Fruit fly (Drosophila melanogaster) whole organism, embryonic: ENCODE measurements around the gene CG15347.

Experiments
- Bgb ChIP-seq: fragments of 200-800 bp; sonication (Bioruptor generic); IDR thresholded peaks from 2 replicates; pipeline ENCODE4 v1.3.6; 2022; ENCODE audit warnings: missing biosample characterization, missing genetic modification characterization; ENCODE audit not compliant: partially characterized antibody
- Bteb2 ChIP-seq: fragments of 200-800 bp; sonication (Bioruptor generic); optimal IDR thresholded peaks from 2 replicates; lab custom pipeline; 2016; ENCODE audit warnings: missing biosample characterization, missing genetic modification characterization
- C15 ChIP-seq: fragments of 200-800 bp; sonication (Bioruptor generic); IDR thresholded peaks from 3 replicates; pipeline ENCODE4 v1.3.6; 2022; ENCODE audit warnings: missing biosample characterization, missing genetic modification characterization
- CG13287 ChIP-seq: fragments of 200-800 bp; sonication (Bioruptor generic); IDR thresholded peaks from 2 replicates; pipeline ENCODE4 v1.3.6; 2022; ENCODE audit warnings: missing biosample characterization, missing genetic modification characterization; ENCODE audit not compliant: partially characterized antibody
- CG13624 ChIP-seq: fragments of 200-800 bp; sonication (Bioruptor generic); optimal IDR thresholded peaks from 2 replicates; lab custom pipeline; 2016; ENCODE audit warnings: missing biosample characterization, missing genetic modification characterization
- CG14860 ChIP-seq: fragments of 200-800 bp; sonication (Bioruptor generic); IDR thresholded peaks from 3 replicates; pipeline ENCODE4 v1.3.6; 2022; ENCODE audit warnings: missing biosample characterization, missing genetic modification characterization; ENCODE audit not compliant: partially characterized antibody
- CG16813 ChIP-seq: fragments of 200-800 bp; sonication (Bioruptor generic); IDR thresholded peaks from 3 replicates; pipeline ENCODE4 v1.3.6; 2022; ENCODE audit warnings: missing biosample characterization, missing genetic modification characterization; ENCODE audit not compliant: partially characterized antibody
- CG17568 ChIP-seq: fragments of 200-800 bp; sonication (Bioruptor generic); optimal IDR thresholded peaks from 2 replicates; lab custom pipeline; 2018; ENCODE audit warnings: missing biosample characterization, mild to moderate bottlenecking, missing genetic modification characterization, moderate library complexity
- CG2129 ChIP-seq: fragments of 200-800 bp; sonication (Bioruptor generic); IDR thresholded peaks from 2 replicates; pipeline ENCODE4 v1.3.6; 2022; ENCODE audit warnings: missing biosample characterization, missing genetic modification characterization; ENCODE audit not compliant: partially characterized antibody
- CG34224 ChIP-seq: fragments of 200-800 bp; sonication (Bioruptor generic); IDR thresholded peaks from 3 replicates; pipeline ENCODE4 v1.3.6; 2022; ENCODE audit warnings: missing biosample characterization, missing genetic modification characterization; ENCODE audit not compliant: partially characterized antibody
- CG42726 ChIP-seq: fragments of 200-800 bp; sonication (Bioruptor generic); IDR thresholded peaks from 2 replicates; pipeline ENCODE4 v1.3.6; 2022; ENCODE audit warnings: missing biosample characterization, missing genetic modification characterization; ENCODE audit not compliant: partially characterized antibody
- CG6791 ChIP-seq: fragments of 200-800 bp; sonication (Bioruptor generic); IDR thresholded peaks from 3 replicates; pipeline ENCODE4 v1.3.6; 2022; ENCODE audit warnings: missing biosample characterization, missing genetic modification characterization; ENCODE audit not compliant: partially characterized antibody
- CG7963 ChIP-seq: fragments of 200-800 bp; sonication (Bioruptor generic); IDR thresholded peaks from 3 replicates; pipeline ENCODE4 v1.3.6; 2022; ENCODE audit warnings: missing biosample characterization, missing genetic modification characterization; ENCODE audit not compliant: partially characterized antibody
- CG8388 ChIP-seq: fragments of 200-800 bp; sonication (Bioruptor generic); optimal IDR thresholded peaks from 2 replicates; lab custom pipeline; 2019; ENCODE audit warnings: missing biosample characterization, mild to moderate bottlenecking, missing genetic modification characterization, moderate library complexity
- Dip2 ChIP-seq: fragments of 200-800 bp; sonication (Bioruptor generic); IDR thresholded peaks from 2 replicates; pipeline ENCODE4 v1.3.6; 2022; ENCODE audit warnings: missing biosample characterization, missing genetic modification characterization
- Dll ChIP-seq: fragments of 200-800 bp; sonication (Bioruptor generic); IDR thresholded peaks from 4 replicates; pipeline ENCODE4 v1.3.6; 2022; ENCODE audit warnings: missing biosample characterization, missing genetic modification characterization; ENCODE audit not compliant: partially characterized antibody
- Doc3 ChIP-seq: fragments of 200-800 bp; sonication (Bioruptor generic); IDR thresholded peaks from 3 replicates; pipeline ENCODE4 v1.3.6; 2022; ENCODE audit warnings: missing biosample characterization, missing genetic modification characterization; ENCODE audit not compliant: partially characterized antibody
- HLH4C ChIP-seq: fragments of 200-800 bp; sonication (Bioruptor generic); IDR thresholded peaks from 3 replicates; pipeline ENCODE4 v1.3.6; 2022; ENCODE audit warnings: missing biosample characterization, missing genetic modification characterization; ENCODE audit not compliant: partially characterized antibody
- Opbp ChIP-seq: fragments of 200-800 bp; sonication (Bioruptor generic); IDR thresholded peaks from 3 replicates; pipeline ENCODE4 v1.3.6; 2022; ENCODE audit warnings: missing biosample characterization, missing genetic modification characterization; ENCODE audit not compliant: partially characterized antibody
- Scr ChIP-seq: fragments of 200-800 bp; sonication (Bioruptor generic); IDR thresholded peaks from 2 replicates; pipeline ENCODE4 v1.3.6; 2022; ENCODE audit warnings: missing biosample characterization, missing genetic modification characterization; ENCODE audit not compliant: partially characterized antibody
- amos ChIP-seq: fragments of 200-800 bp; sonication (Bioruptor generic); IDR thresholded peaks from 2 replicates; pipeline ENCODE4 v1.3.6; 2022; ENCODE audit warnings: missing biosample characterization, missing genetic modification characterization; ENCODE audit not compliant: partially characterized antibody
- ato ChIP-seq: fragments of 200-800 bp; sonication (Bioruptor generic); IDR thresholded peaks from 2 replicates; pipeline ENCODE4 v1.3.6; 2022; ENCODE audit warnings: missing biosample characterization, missing genetic modification characterization; ENCODE audit not compliant: partially characterized antibody
- bbx ChIP-seq: fragments of 200-800 bp; sonication (Bioruptor generic); IDR thresholded peaks from 2 replicates; pipeline ENCODE4 v1.3.6; 2022; ENCODE audit warnings: missing biosample characterization, missing genetic modification characterization; ENCODE audit not compliant: partially characterized antibody
- bcd ChIP-seq: fragments of 200-800 bp; sonication (Bioruptor generic); optimal IDR thresholded peaks from 2 replicates; lab custom pipeline; 2017; ENCODE audit warnings: missing biosample characterization, mild to moderate bottlenecking, missing genetic modification characterization
- caup ChIP-seq: fragments of 200-800 bp; sonication (Bioruptor generic); optimal IDR thresholded peaks from 3 replicates; lab custom pipeline; 2017; ENCODE audit warnings: missing biosample characterization, mild to moderate bottlenecking, missing genetic modification characterization, moderate library complexity; ENCODE audit not compliant: severe bottlenecking
- chinmo ChIP-seq: fragments of 200-800 bp; sonication (Bioruptor generic); IDR thresholded peaks from 4 replicates; pipeline ENCODE4 v1.3.6; 2022; ENCODE audit warnings: missing biosample characterization, missing genetic modification characterization; ENCODE audit not compliant: partially characterized antibody
- crol ChIP-seq: fragments of 200-800 bp; sonication (Bioruptor generic); IDR thresholded peaks from 2 replicates; pipeline ENCODE4 v1.3.6; 2022; ENCODE audit warnings: missing biosample characterization, missing genetic modification characterization
- hb ChIP-seq: fragments of 200-800 bp; sonication (Bioruptor generic); IDR thresholded peaks from 3 replicates; pipeline ENCODE4 v1.3.6; 2022; ENCODE audit warnings: missing biosample characterization, missing genetic modification characterization; ENCODE audit not compliant: partially characterized antibody
- hbn ChIP-seq: fragments of 200-800 bp; sonication (Bioruptor generic); IDR thresholded peaks from 2 replicates; pipeline ENCODE4 v1.3.6; 2022; ENCODE audit warnings: missing biosample characterization, missing genetic modification characterization; ENCODE audit not compliant: partially characterized antibody
- inv ChIP-seq: fragments of 200-800 bp; sonication (Bioruptor generic); IDR thresholded peaks from 2 replicates; pipeline ENCODE4 v1.3.6; 2022; ENCODE audit warnings: missing biosample characterization, missing genetic modification characterization; ENCODE audit not compliant: partially characterized antibody
- jigr1 ChIP-seq: fragments of 200-800 bp; sonication (Bioruptor generic); IDR thresholded peaks from 3 replicates; pipeline ENCODE4 v1.3.6; 2022; ENCODE audit warnings: missing biosample characterization, missing genetic modification characterization
- knrl ChIP-seq: fragments of 200-800 bp; sonication (Bioruptor generic); IDR thresholded peaks from 3 replicates; pipeline ENCODE4 v1.3.6; 2022; ENCODE audit warnings: missing biosample characterization, missing genetic modification characterization; ENCODE audit not compliant: partially characterized antibody
- mld ChIP-seq: fragments of 200-800 bp; sonication (Bioruptor generic); IDR thresholded peaks from 3 replicates; pipeline ENCODE4 v1.3.6; 2022; ENCODE audit warnings: missing biosample characterization, missing genetic modification characterization; ENCODE audit not compliant: partially characterized antibody
- nerfin-1 ChIP-seq: fragments of 200-800 bp; sonication (Bioruptor generic); optimal IDR thresholded peaks from 3 replicates; lab custom pipeline; 2019; ENCODE audit warnings: missing biosample characterization, mild to moderate bottlenecking, missing genetic modification characterization, moderate library complexity
- nerfin-2 ChIP-seq: fragments of 200-800 bp; sonication (Bioruptor generic); IDR thresholded peaks from 2 replicates; pipeline ENCODE4 v1.3.6; 2022; ENCODE audit warnings: missing biosample characterization, missing genetic modification characterization; ENCODE audit not compliant: partially characterized antibody
- ro ChIP-seq: fragments of 200-800 bp; sonication (Bioruptor generic); IDR thresholded peaks from 2 replicates; pipeline ENCODE4 v1.3.6; 2022; ENCODE audit warnings: missing biosample characterization, missing genetic modification characterization
- sna ChIP-seq: fragments of 200-800 bp; sonication (Bioruptor generic); IDR thresholded peaks from 2 replicates; pipeline ENCODE4 v1.3.6; 2022; ENCODE audit warnings: missing biosample characterization, missing genetic modification characterization; ENCODE audit not compliant: partially characterized antibody
- tna ChIP-seq: fragments of 200-800 bp; sonication (Bioruptor generic); IDR thresholded peaks from 2 replicates; pipeline ENCODE4 v1.3.6; 2022; ENCODE audit warnings: missing biosample characterization, missing genetic modification characterization; ENCODE audit not compliant: partially characterized antibody
- trh ChIP-seq: fragments of 200-800 bp; sonication (Bioruptor generic); optimal IDR thresholded peaks from 2 replicates; lab custom pipeline; 2016; ENCODE audit warnings: missing biosample characterization, missing genetic modification characterization
- unc-4 ChIP-seq: fragments of 200-800 bp; sonication (Bioruptor generic); IDR thresholded peaks from 2 replicates; pipeline ENCODE4 v1.3.6; 2022; ENCODE audit warnings: missing biosample characterization, missing genetic modification characterization; ENCODE audit not compliant: partially characterized antibody
- vnd ChIP-seq: fragments of 200-800 bp; sonication (Bioruptor generic); IDR thresholded peaks from 3 replicates; pipeline ENCODE4 v1.3.6; 2022; ENCODE audit warnings: missing biosample characterization, missing genetic modification characterization; ENCODE audit not compliant: partially characterized antibody
- zen2 ChIP-seq: fragments of 200-800 bp; sonication (Bioruptor generic); IDR thresholded peaks from 3 replicates; pipeline ENCODE4 v1.3.6; 2022; ENCODE audit warnings: missing biosample characterization, missing genetic modification characterization; ENCODE audit not compliant: partially characterized antibody

CG15347 gene

dm6 chrX:8452163-8452562, 8.5 kb downstream of the CG15347 start:
- peak; percentile 100 for TF ChIP-seq zen2
- peak; percentile 100 for TF ChIP-seq mld (GFP tag; lab: Robert Waterston, UW)
- TF ChIP-seq Bgb (GFP tag; lab: Robert Waterston, UW), result peak; percentile 95
- peak; percentile 92 for TF ChIP-seq Dll
- peak; percentile 51; the same call in 1 of the 2 replicates for TF ChIP-seq CG2129 (GFP tag; lab: Robert Waterston, UW)
- TF ChIP-seq caup (GFP tag; lab: Kevin White, UChicago), result no peak
- TF ChIP-seq CG8388 (GFP tag; lab: Kevin White, UChicago), result no peak
- peak; percentile 99 for TF ChIP-seq vnd
- peak; percentile 100 for TF ChIP-seq ato (GFP tag; lab: Robert Waterston, UW)
- TF ChIP-seq nerfin-2, result peak; percentile 100
- TF ChIP-seq ro (GFP tag; lab: Robert Waterston, UW), result no peak
- TF ChIP-seq amos (GFP tag; lab: Robert Waterston, UW), result peak; percentile 81
- TF ChIP-seq HLH4C (GFP tag; lab: Robert Waterston, UW), result peak; percentile 100
- peak; percentile 99; the same call in 2 of the 3 replicates for TF ChIP-seq Opbp (GFP tag; lab: Robert Waterston, UW)
- TF ChIP-seq sna (GFP tag; lab: Robert Waterston, UW), result peak; percentile 97
- TF ChIP-seq nerfin-1 (tag; lab: Kevin White, UChicago), result no peak
- TF ChIP-seq CG16813 (GFP tag; lab: Robert Waterston, UW), result peak; percentile 99
- no peak for TF ChIP-seq trh (GFP tag; lab: Kevin White, UChicago)
- peak; percentile 85 for TF ChIP-seq CG13287
- TF ChIP-seq unc-4 (GFP tag; lab: Robert Waterston, UW), result peak; percentile 77
- peak; percentile 61; the same call in 1 of the 2 replicates for TF ChIP-seq bbx
- TF ChIP-seq C15 (GFP tag; lab: Robert Waterston, UW), result no peak
- TF ChIP-seq Scr (GFP tag; lab: Robert Waterston, UW), result peak; percentile 90
- peak; percentile 88 for TF ChIP-seq Doc3 (GFP tag; lab: Robert Waterston, UW)
- peak; percentile 92 for TF ChIP-seq hbn (GFP tag; lab: Robert Waterston, UW)
- TF ChIP-seq CG7963 (GFP tag; lab: Robert Waterston, UW), result peak; percentile 100
- TF ChIP-seq CG42726, result peak; percentile 71; the same call in 1 of the 2 replicates
- no peak for TF ChIP-seq CG13624
- TF ChIP-seq jigr1 (GFP tag; lab: Robert Waterston, UW), result no peak
- no peak for TF ChIP-seq crol
- peak; percentile 100 for TF ChIP-seq CG34224 (GFP tag; lab: Robert Waterston, UW)
- peak; percentile 48; the same call in 2 of the 3 replicates for TF ChIP-seq knrl (GFP tag; lab: Robert Waterston, UW)
- no peak for TF ChIP-seq Bteb2
- peak; percentile 100 for TF ChIP-seq CG6791 (GFP tag; lab: Robert Waterston, UW)
- no peak for TF ChIP-seq bcd (GFP tag; lab: Kevin White, UChicago)
- TF ChIP-seq hb (GFP tag; lab: Robert Waterston, UW), result peak; percentile 100
- peak; percentile 100 for TF ChIP-seq tna (GFP tag; lab: Robert Waterston, UW)
- peak; percentile 82; the same call in 1 of the 2 replicates for TF ChIP-seq inv (GFP tag; lab: Robert Waterston, UW)
- TF ChIP-seq chinmo (GFP tag; lab: Robert Waterston, UW), result peak; percentile 100
- no peak for TF ChIP-seq CG17568 (GFP tag; lab: Kevin White, UChicago)
- TF ChIP-seq Dip2 (GFP tag; lab: Robert Waterston, UW), result no peak
- TF ChIP-seq CG14860 (GFP tag; lab: Robert Waterston, UW), result peak; percentile 100
